Worm (Caenorhabditis elegans) whole organism, L4 larva: ENCODE results near the gene M106.3.

Experiments used
- fos-1 ChIP-seq: fragments of 150-350 bp; optimal IDR thresholded peaks from 2 replicates; lab custom pipeline; 2014; ENCODE audit warnings: missing biosample characterization, missing genetic modification characterization
- mxl-3 ChIP-seq: fragments of 200-800 bp; sonication (Bioruptor generic); optimal IDR thresholded peaks from 2 replicates; lab custom pipeline; 2018; ENCODE audit warnings: mild to moderate bottlenecking, missing genetic modification characterization, missing compliant biosample characterization
- nhr-11 ChIP-seq: fragments of 150-350 bp; optimal IDR thresholded peaks from 2 replicates; lab custom pipeline; 2014; ENCODE audit warnings: missing biosample characterization, missing genetic modification characterization
- pha-4 ChIP-seq, 2 experiments: fragments of 150-350 bp in 1 of 2; fragments of 200-800 bp in 1 of 2; sonication (Bioruptor generic) in 1 of 2; IDR thresholded peaks in 1 of 2; optimal IDR thresholded peaks in 1 of 2; 2 replicates each; pipeline versions ENCODE4 v1.3.6 to Lab custom; 2014 to 2022; ENCODE audit warnings: missing genetic modification characterization in 2 of 2, missing genetic modification reagents in 2 of 2, missing biosample characterization in 1 of 2, missing compliant biosample characterization in 1 of 2
- pqm-1 ChIP-seq: sonication (generic microtip); optimal IDR thresholded peaks from 2 replicates; lab custom pipeline; 2017; ENCODE audit warnings: missing biosample characterization, missing genetic modification characterization

DNA sequence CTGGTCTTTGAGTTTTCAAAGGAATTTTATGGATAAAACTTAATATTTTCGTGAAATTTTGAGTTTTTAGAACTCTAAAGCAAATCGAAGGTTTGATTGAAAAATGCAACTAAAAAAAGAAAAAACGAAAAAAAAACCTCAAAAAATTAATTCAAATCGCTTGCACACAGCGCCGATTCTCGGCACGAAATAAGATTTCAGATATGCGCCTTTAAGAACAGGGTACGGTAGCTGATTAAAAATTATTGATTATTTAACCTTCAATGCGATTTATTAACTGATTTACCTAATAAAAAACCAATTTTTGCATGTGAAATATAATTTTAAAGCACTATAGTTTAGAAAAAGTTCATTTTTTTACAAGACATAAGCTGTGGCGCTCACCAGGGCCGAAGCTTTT is 7.8 kb downstream of the M106.3 start:
- TF ChIP-seq fos-1 (tag; lab: Kevin White, UChicago) (no peak), mxl-3 (GFP tag; lab: Kevin White, UChicago) (no peak), pqm-1 (tag; lab: Kevin White, UChicago) (no peak), nhr-11 (tag; lab: Kevin White, UChicago) (no peak), pha-4 (GFP tag; IDR thresholded peaks at IDR 0.05; lab: Robert Waterston, UW) (no peak), pha-4 (tag; optimal IDR thresholded peaks at IDR 0.05; lab: Kevin White, UChicago) (no peak)
